Fruit fly (Drosophila melanogaster): ENCODE data around the gene CG13031.

CG13031 gene

dm6 chr3L:16695076-16695847 is 29.4 kb upstream of the CG13031 start:
- TF ChIP-seq Ets98B (GFP tag; IDR thresholded peaks at IDR 0.05) = no peak
- TF ChIP-seq EcR (GFP tag; optimal IDR thresholded peaks at IDR 0.05) = peak; percentile 61
- no peak for TF ChIP-seq CG15710 (tag; optimal IDR thresholded peaks at IDR 0.05)
- TF ChIP-seq CG34367 (tag; optimal IDR thresholded peaks at IDR 0.05) = no peak
- no peak for TF ChIP-seq CG14655 (GFP tag; optimal IDR thresholded peaks at IDR 0.05)
- TF ChIP-seq CG8159 (tag; optimal IDR thresholded peaks at IDR 0.05) = no peak
- no peak for TF ChIP-seq CG17806 (tag; optimal IDR thresholded peaks at IDR 0.05)
- TF ChIP-seq CG9948 (tag; optimal IDR thresholded peaks at IDR 0.05) = no peak
- TF ChIP-seq rn (GFP tag; IDR thresholded peaks at IDR 0.05) = no peak

dm6 chr3L:16697069-16697468 is 27.6 kb upstream of the CG13031 start:
- TF ChIP-seq CG4496 (GFP tag; IDR thresholded peaks at IDR 0.05) (peak; percentile 23; the same call in 1 of the 3 replicates), Ets98B (GFP tag; IDR thresholded peaks at IDR 0.05) (peak; percentile 40; the same call in 1 of the 2 replicates), CG13204 (GFP tag; optimal IDR thresholded peaks at IDR 0.05) (no peak), CG14655 (GFP tag; optimal IDR thresholded peaks at IDR 0.05) (peak; percentile 35), CG32121 (GFP tag; IDR thresholded peaks at IDR 0.05) (0 out of 2 replicates have a peak, but pooled peaks have one; percentile 39), CG17806 (tag; optimal IDR thresholded peaks at IDR 0.05) (peak; percentile 6), CG8159 (tag; optimal IDR thresholded peaks at IDR 0.05) (peak; percentile 5), CG15710 (tag; optimal IDR thresholded peaks at IDR 0.05) (no peak), CG8301 (tag; optimal IDR thresholded peaks at IDR 0.05) (peak; percentile 22), Pif1B (GFP tag; optimal IDR thresholded peaks at IDR 0.05) (no peak), fd96Ca (GFP tag; IDR thresholded peaks at IDR 0.05) (0 out of 3 replicates have a peak, but pooled peaks have one; percentile 28)

- TF ChIP-seq CG12605 (GFP tag; IDR thresholded peaks at IDR 0.05) = 0 out of 2 replicates have a peak, but pooled peaks have one; percentile 23
- TF ChIP-seq CG34367 (tag; optimal IDR thresholded peaks at IDR 0.05) = no peak
- no peak for TF ChIP-seq CG9948 (tag; optimal IDR thresholded peaks at IDR 0.05)
- TF ChIP-seq CG15710 (tag; optimal IDR thresholded peaks at IDR 0.05) = no peak
- no peak for TF ChIP-seq CG8159 (tag; optimal IDR thresholded peaks at IDR 0.05)
- no peak for TF ChIP-seq CG14655 (GFP tag; optimal IDR thresholded peaks at IDR 0.05)
- peak; percentile 34 for TF ChIP-seq EcR (GFP tag; optimal IDR thresholded peaks at IDR 0.05)
- TF ChIP-seq Pif1B (GFP tag; optimal IDR thresholded peaks at IDR 0.05) = no peak
- TF ChIP-seq fd96Ca (GFP tag; IDR thresholded peaks at IDR 0.05) = no peak
Observed at dm6 chr3L:16698089-16698488, 26.6 kb upstream of the CG13031 start.

- no peak for TF ChIP-seq CG32121 (GFP tag; IDR thresholded peaks at IDR 0.05)
- no peak for TF ChIP-seq CG9948 (tag; optimal IDR thresholded peaks at IDR 0.05)
- TF ChIP-seq CG4496 (GFP tag; IDR thresholded peaks at IDR 0.05) = no peak
- TF ChIP-seq fd96Ca (GFP tag; IDR thresholded peaks at IDR 0.05) = no peak
- no peak for TF ChIP-seq gl (tag; optimal IDR thresholded peaks at IDR 0.05)
- TF ChIP-seq CG15710 (tag; optimal IDR thresholded peaks at IDR 0.05) = no peak
- no peak for TF ChIP-seq rn (GFP tag; IDR thresholded peaks at IDR 0.05)
- TF ChIP-seq CG8301 (tag; optimal IDR thresholded peaks at IDR 0.05) = no peak
- TF ChIP-seq Ets98B (GFP tag; IDR thresholded peaks at IDR 0.05) = no peak
- no peak for TF ChIP-seq CG17806 (tag; optimal IDR thresholded peaks at IDR 0.05)
- TF ChIP-seq CG14655 (GFP tag; optimal IDR thresholded peaks at IDR 0.05) = no peak
- no peak for TF ChIP-seq CG10348 (GFP tag; IDR thresholded peaks at IDR 0.05)
- TF ChIP-seq Snoo (tag; optimal IDR thresholded peaks at IDR 0.05) = no peak
- TF ChIP-seq CG12605 (GFP tag; IDR thresholded peaks at IDR 0.05) = no peak
- TF ChIP-seq D1 (tag; optimal IDR thresholded peaks at IDR 0.05) = no peak
- no peak for TF ChIP-seq CG8159 (tag; optimal IDR thresholded peaks at IDR 0.05)
- TF ChIP-seq Pif1B (GFP tag; optimal IDR thresholded peaks at IDR 0.05) = no peak
Observed at dm6 chr3L:16699292-16700026, 25.2 kb upstream of the CG13031 start.

dm6 chr3L:16702866-16703265 is 21.8 kb upstream of the CG13031 start:
- no peak for TF ChIP-seq fd96Ca (GFP tag; IDR thresholded peaks at IDR 0.05)
- no peak for TF ChIP-seq CG10348 (GFP tag; IDR thresholded peaks at IDR 0.05)
- TF ChIP-seq EcR (GFP tag; optimal IDR thresholded peaks at IDR 0.05) = peak; percentile 43

- TF ChIP-seq CG32121 (GFP tag; IDR thresholded peaks at IDR 0.05) (no peak), Pif1B (GFP tag; optimal IDR thresholded peaks at IDR 0.05) (no peak), CG8301 (tag; optimal IDR thresholded peaks at IDR 0.05) (no peak), EcR (GFP tag; optimal IDR thresholded peaks at IDR 0.05) (no peak), Snoo (tag; optimal IDR thresholded peaks at IDR 0.05) (no peak), CG15710 (tag; optimal IDR thresholded peaks at IDR 0.05) (no peak), CG8159 (tag; optimal IDR thresholded peaks at IDR 0.05) (no peak), CG14655 (GFP tag; optimal IDR thresholded peaks at IDR 0.05) (no peak), CG9948 (tag; optimal IDR thresholded peaks at IDR 0.05) (no peak), CG17806 (tag; optimal IDR thresholded peaks at IDR 0.05) (no peak), Ets98B (GFP tag; IDR thresholded peaks at IDR 0.05) (no peak), CG10348 (GFP tag; IDR thresholded peaks at IDR 0.05) (no peak), rn (GFP tag; IDR thresholded peaks at IDR 0.05) (no peak), CG13204 (GFP tag; optimal IDR thresholded peaks at IDR 0.05) (no peak), CG12605 (GFP tag; IDR thresholded peaks at IDR 0.05) (no peak), CG34367 (tag; optimal IDR thresholded peaks at IDR 0.05) (no peak), fd96Ca (GFP tag; IDR thresholded peaks at IDR 0.05) (no peak), CG4496 (GFP tag; IDR thresholded peaks at IDR 0.05) (no peak), Pif1A (GFP tag; optimal IDR thresholded peaks at IDR 0.05) (no peak)
Observed at dm6 chr3L:16704251-16704650, 20.4 kb upstream of the CG13031 start.

Measured in whole organism, pupa.